Fruit fly (Drosophila melanogaster) S2 (cell line): ENCODE data around the gene CG7497.
A peak's percentile ranks its signal among the peaks of the same experiment; 100 is the strongest.

Experiments
- CG8478 ChIP-seq: fragments of >200 bp; optimal IDR thresholded peaks from 2 replicates; lab custom pipeline; 2018
- CTCF ChIP-seq, 2 experiments: fragments of >200 bp; optimal IDR thresholded peaks; 2 replicates each; lab custom pipeline; 2018

CG7497 gene

DNA sequence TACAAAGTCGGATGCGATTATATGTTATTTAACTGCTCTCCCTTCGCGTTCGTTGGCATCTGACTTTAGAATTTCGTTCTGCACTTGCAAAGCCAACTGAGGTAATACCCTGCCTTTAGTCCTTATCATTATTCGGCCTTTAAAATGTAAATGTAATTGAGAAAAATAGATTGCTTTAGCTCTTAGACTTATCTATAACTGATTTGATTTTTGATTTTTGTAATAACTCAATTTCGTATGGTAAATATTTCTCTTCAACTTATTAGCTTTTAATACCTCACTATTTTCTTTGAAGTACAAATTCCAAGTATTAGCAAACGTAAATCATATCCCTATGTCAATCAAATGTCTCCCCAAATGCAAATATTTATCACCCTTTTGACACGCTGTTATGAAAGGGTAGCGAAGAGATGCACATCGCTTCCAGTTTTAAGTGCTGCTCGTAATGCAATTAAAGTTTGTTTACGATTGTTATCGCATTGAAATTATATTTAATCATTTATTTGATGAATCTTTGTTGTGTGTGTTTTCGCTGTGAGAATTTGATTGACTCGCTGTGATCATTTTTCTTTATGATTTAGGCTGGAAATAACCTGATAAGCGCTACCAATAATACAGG lies 8.9 kb upstream of the CG7497 start:
- no peak for TF ChIP-seq CTCF (optimal IDR thresholded peaks at IDR 0.05; lab: Kevin White, UChicago)
- TF ChIP-seq CG8478 (lab: Kevin White, UChicago) = no peak

DNA sequence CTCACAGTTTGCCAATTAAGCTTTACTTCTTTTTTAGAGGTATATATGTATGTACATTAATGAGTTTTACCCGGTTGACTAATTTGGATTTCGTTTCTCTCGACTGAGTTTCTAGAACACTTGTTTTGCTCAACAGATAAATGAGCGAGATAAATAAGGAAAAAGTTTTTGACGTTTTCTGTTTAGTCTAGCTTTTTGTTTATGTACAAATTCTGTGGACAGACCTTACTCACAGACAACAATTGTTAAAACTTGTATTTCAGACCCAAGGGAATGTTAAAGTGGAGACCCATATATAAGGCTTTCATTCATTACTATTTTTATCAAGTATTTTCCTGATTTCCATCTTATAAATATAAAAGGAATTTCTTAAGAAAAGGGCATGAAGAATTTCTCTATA lies 8.2 kb upstream of the CG7497 start:
- no peak for TF ChIP-seq CG8478 (lab: Kevin White, UChicago)
- no peak for TF ChIP-seq CTCF (optimal IDR thresholded peaks at IDR 0.05; lab: Kevin White, UChicago)

DNA sequence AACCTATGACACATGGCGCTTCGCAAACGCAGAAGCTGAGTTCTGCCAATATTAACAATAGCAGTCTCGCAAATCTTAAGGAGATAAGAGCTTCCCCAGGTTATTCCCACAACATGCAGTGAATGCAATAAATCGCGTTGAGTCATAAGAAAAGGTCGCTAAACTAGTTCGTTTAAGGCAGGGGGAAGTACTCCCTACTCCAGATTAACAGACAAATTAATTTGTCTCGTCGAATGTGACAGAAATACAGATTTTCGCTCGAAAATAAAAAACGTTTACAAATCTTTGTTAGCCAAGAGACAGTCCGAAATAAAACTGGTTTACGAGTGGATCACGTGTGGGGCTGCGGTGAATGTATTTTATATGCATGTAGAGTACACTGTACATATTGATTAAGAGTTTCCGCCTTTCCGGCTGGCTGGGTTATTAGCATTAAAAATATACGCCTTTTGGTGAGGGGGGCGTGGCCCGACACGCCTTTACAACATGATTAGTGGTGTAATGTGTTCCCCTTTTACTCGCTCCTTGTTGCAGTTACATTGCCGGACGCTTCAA lies 7.6 kb upstream of the CG7497 start:
- TF ChIP-seq CG8478 (lab: Kevin White, UChicago) (no peak), CTCF (optimal IDR thresholded peaks at IDR 0.05; lab: Kevin White, UChicago) (no peak)

DNA sequence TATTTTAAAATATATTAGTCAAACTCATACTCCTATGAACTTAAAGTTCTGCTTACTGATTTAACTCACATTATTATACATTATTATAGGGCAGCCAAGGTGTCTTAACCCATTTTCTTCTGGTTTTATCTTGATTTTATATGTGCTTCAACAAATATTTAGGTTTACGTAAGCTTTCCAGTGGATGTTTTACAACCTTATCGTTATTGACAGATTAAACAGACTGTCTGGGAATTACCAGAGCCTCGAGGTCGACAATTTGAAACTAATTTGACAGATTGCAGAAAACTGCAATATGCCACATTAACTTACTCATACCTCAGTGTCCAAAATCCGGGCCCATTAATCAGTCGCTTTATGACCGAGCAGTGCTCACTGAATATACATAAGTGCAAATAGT lies 2.0 kb upstream of the CG7497 start:
- TF ChIP-seq CTCF (optimal IDR thresholded peaks at IDR 0.05; lab: Kevin White, UChicago) (no peak), CG8478 (lab: Kevin White, UChicago) (no peak)

DNA sequence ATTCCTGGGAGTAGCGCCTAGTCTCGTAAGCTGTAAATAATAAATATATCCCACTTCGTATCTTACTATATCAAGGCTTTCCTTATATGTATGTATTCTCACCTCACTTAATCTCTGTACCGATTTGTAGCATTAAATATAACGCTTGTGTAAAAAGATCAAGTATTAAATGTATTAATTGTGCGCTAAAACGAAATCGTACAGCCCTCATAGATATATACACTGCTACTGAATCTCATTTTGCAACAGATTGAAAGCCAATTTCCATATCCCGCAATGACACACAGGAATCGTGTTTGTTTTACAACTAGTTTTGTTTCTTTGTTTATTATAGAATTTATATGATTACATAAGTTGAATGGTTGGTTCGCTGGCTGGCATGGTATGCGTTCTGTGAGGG lies 4.6 kb downstream of the CG7497 start:
- TF ChIP-seq CG8478 (lab: Kevin White, UChicago) = no peak

DNA sequence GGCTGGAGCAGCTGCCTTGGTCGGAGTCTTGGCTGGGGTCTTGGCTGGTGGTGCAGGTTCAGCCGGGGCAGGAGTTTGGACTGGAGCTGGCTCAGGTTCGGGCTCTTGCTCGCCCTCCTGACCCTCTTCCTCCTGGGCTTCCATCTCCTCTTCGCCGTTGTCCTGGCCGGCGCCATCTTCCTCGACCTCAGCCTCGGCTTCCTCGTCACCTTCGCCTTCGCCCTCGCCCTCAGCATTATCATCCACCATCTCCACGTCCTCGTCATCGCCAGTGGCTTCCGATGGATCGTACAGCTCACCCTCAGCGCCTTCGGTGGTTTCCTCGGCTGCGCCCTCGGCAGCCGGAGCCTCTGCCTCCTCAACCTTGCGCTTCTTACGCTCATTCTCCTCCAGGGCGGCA lies 5.4 kb downstream of the CG7497 start:
- no peak for TF ChIP-seq CTCF (optimal IDR thresholded peaks at IDR 0.05; lab: Kevin White, UChicago)
- TF ChIP-seq CG8478 (lab: Kevin White, UChicago) = no peak

DNA sequence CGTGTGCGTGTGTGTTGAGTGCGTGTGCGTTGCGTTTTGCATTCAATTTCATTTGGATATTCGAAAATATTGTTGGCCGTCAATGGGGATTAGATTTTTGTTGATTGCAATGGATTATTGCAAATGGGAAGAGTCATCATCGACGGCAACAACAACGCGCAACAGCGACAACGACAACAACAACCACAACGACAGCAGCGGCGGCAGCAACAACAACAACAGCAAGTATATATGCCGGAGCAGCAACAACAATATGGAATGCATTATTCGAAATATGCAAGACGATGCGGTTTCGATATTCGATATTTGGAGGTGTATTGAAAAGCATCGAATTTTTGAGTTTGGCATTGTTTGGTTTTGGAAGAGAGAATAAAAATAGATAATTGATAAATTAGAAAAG lies 8.8 kb downstream of the CG7497 start:
- TF ChIP-seq CG8478 (lab: Kevin White, UChicago) (no peak), CTCF (optimal IDR thresholded peaks at IDR 0.05; lab: Kevin White, UChicago) (no peak)

DNA sequence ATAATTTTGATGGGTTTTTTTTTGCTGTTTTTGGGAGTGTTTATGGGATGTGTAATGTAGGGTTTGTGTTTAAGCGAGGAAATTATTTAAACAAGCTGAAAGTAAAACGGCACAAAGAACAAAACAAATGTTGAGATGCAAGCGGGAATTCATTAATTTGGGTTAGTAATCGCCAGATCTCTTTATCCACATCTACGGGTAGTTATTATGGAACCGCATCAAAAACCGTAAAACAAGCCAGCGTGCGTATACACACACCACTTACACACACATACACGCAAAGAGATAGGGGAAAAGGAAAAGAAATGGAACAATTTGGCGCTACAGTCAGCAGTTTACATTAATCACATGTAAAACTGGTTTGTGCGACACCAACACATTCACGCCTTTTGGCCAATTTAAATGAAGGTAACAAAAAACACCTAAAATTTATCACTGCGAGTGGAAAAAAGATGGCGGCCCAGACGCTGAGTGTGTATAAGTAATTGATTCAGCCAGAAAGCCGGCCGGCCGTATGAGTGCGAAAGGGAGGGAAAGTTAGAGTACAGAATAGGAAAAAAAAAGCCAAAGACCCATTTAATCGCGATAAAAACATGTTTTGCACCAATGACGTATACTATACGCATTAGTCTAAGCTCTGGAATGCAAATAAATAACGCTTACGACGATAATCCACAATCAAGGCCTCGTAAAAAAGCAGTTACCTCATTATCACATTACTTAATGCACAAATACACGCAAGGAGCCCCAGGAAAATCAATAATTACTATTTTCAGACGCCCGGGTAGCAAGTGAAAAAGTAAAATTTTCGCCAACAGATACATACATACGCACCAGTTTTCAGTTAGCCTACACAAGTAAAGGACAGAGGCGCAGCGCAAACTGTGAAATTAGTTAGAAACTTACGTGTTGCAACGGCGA lies 11.0 kb downstream of the CG7497 start:
- TF ChIP-seq CTCF (optimal IDR thresholded peaks at IDR 0.05; lab: Kevin White, UChicago) = no peak
- no peak for TF ChIP-seq CG8478 (lab: Kevin White, UChicago)

DNA sequence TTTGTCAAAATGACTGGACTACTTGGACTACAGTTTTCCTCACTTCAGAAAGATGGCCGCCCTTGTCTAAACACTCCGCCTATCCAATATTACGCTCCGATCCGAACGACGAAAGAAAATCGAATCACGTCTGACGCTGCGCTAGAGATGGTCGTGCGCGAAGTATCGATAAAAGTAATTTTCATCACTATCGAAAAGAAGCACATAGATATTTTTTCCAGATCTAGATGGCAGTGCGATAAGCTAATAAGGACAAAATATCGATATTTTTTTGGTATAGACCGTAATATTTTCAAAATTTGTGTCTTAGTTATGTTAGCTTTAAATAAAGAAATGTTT lies 11.6 kb downstream of the CG7497 start, which contains the start of gene Pep:
Pep (minus strand) TSS at position 131 of the 339 bp plus-strand sequence.
- TF ChIP-seq CTCF (optimal IDR thresholded peaks at IDR 0.05; lab: Kevin White, UChicago) (peak; percentile 48 to 59), CG8478 (lab: Kevin White, UChicago) (no peak)

DNA sequence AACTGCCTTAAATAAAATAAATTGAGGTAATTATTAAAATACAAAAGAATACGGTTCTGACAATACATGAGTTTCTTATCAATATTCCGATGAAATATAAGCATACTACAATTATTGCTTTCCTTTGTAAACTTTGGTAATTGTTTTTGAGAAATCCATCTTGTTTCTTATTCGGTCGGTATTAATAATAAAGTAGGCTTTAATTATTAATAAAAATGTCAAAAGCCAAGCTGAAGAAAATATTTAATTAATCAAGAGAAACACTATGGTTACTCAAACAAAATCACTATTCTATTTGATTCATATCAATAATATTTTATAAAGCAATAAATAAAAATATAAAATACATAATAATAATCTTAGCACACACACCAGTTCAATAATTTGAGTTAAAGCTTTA lies 13.4 kb downstream of the CG7497 start, which contains the start of gene CG43085:
CG43085 (minus strand) TSS at position 101 of the 400 bp plus-strand sequence.
- TF ChIP-seq CG8478 (lab: Kevin White, UChicago) (no peak), CTCF (optimal IDR thresholded peaks at IDR 0.05; lab: Kevin White, UChicago) (no peak)

DNA sequence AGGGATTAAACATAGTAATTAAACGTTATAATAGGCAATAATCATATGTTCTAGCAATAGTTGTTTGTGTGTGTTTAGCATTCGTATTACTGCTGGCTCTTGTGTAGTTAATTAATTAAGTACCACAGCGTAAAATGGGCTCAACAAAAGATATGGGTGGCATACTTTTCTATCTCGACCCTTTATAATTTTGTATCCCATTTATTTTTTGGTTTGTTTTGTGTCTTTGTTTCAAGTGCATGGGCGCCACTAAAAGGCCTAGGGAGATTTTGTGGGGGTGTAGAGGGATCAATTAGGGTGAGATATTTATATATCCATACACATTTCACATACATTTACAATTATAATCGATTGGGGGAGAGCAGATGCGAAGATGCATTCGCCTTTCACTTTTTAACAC lies 14.3 kb downstream of the CG7497 start:
- no peak for TF ChIP-seq CTCF (optimal IDR thresholded peaks at IDR 0.05; lab: Kevin White, UChicago)
- TF ChIP-seq CG8478 (lab: Kevin White, UChicago) = no peak

DNA sequence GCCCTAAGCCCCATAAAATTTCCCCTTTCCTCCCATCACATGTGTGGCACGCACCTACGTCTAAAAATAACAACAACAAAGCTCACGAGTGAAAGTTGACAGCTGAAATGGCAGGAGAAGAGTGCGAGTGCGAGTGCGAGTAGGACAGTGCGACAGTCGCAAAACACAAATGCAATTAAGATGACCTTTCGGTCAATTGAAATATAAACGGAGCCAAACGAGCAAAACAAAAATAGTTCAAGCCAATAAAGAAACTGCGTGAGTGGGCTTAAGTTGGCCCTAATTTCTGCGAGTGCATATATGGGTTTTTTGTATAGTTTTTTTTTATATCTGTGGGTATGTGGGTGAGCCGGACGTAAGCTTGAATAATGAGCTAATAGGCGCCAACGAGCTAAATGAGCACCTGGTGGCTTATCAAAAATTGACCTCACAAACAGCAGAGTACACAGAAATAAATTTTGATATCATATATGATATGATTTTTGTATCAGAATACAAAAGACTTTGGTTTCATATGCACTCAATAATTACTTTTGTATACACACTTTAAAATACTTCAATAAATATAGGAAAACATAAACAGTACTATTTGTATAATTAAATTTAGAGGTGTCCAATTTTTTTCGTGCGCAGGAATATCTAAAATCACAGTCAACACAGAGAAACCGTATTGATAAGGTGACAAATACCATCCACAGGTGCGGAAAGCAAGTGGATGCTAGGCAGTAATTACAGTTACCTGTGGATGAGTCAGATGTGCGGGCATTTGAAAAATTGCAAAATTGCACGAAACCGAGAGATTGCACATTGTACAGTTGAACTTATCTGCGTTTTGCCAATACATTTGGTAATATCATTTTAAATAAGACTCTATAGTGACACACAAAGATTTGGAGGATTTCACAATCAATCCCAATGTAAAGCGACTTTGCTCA lies 18.7 kb downstream of the CG7497 start:
- no peak for TF ChIP-seq CTCF (optimal IDR thresholded peaks at IDR 0.05; lab: Kevin White, UChicago)
- TF ChIP-seq CG8478 (lab: Kevin White, UChicago) = no peak

DNA sequence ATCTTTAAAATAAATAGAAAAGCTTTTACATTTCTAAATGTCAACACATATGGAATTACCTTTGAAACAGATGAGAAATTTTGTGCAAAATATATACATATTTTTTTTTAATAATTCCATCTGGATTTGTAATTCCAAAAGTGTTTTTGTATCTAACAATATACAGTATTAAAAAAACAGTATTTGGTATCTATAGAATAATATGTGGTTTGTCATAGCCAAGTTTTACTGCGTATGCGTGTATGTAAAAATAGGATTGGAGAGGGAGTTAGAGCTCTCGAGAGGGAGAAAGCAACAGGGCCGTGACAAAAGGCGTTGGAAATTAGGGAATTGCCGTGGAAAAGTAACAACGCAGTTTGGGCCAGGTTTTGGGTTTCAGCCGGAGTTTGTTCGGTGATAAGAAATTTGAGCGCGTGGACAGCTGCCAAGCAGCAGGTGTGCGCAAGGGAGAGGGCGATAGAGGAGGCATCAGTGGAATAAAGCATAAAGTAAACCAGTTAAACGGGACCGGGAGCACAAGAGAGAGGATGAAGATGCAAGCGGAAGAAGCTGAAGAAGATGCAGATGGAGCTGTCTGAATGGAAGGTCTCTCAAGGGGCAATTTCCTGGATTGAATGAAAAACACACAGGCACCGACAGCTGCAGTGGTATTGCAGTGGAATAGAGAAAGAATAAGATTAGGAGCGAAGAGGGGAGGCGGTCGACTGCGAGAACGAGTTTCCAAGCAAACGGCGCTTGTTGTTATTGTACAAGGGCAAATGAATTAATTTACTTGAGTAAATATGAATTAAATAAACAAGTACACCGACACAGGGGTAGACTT lies 19.8 kb downstream of the CG7497 start:
- TF ChIP-seq CG8478 (lab: Kevin White, UChicago) (no peak), CTCF (optimal IDR thresholded peaks at IDR 0.05; lab: Kevin White, UChicago) (no peak)
